Worm (Caenorhabditis elegans) whole organism, L3 larva: ENCODE results near the gene srj-40.

ENCODE experiments used
- nhr-12 ChIP-seq: fragments of 150-350 bp; optimal IDR thresholded peaks from 2 replicates; lab custom pipeline; 2014; ENCODE audit warnings: missing biosample characterization, missing genetic modification characterization
- zag-1 ChIP-seq: fragments of 150-350 bp; optimal IDR thresholded peaks from 2 replicates; lab custom pipeline; 2014; ENCODE audit warnings: missing biosample characterization, missing genetic modification characterization

ce11 chrV:4122415-4122814 is 20.7 kb downstream of the srj-40 start, which contains the start of gene phat-5:
- TF ChIP-seq nhr-12 (tag; lab: Kevin White, UChicago) (no peak), zag-1 (tag; lab: Kevin White, UChicago) (no peak)
